Worm (Caenorhabditis elegans) whole organism, late embryonic: Measurements from ENCODE around the gene C14A11.6.

Source experiments
- C08G9.2 ChIP-seq: sonication (generic microtip); optimal IDR thresholded peaks from 2 replicates; lab custom pipeline; 2016; ENCODE audit warnings: mild to moderate bottlenecking, missing genetic modification characterization, moderate library complexity, missing compliant biosample characterization
- F13H6.1 ChIP-seq: sonication (generic microtip); optimal IDR thresholded peaks from 2 replicates; lab custom pipeline; 2016; ENCODE audit warnings: missing genetic modification characterization, missing compliant biosample characterization
- K02D7.2 ChIP-seq: sonication (generic microtip); optimal IDR thresholded peaks from 2 replicates; lab custom pipeline; 2017; ENCODE audit warnings: mild to moderate bottlenecking, missing genetic modification characterization, missing compliant biosample characterization
- K09A11.1 ChIP-seq: sonication (generic microtip); optimal IDR thresholded peaks from 2 replicates; lab custom pipeline; 2017; ENCODE audit warnings: antibody characterized with exemption, mild to moderate bottlenecking, missing genetic modification characterization, missing compliant biosample characterization; ENCODE audit not compliant: insufficient read depth
- T23F11.4 ChIP-seq: fragments of 200-800 bp; sonication (Bioruptor generic); optimal IDR thresholded peaks from 2 replicates; lab custom pipeline; 2018; ENCODE audit warnings: mild to moderate bottlenecking, missing genetic modification characterization, missing compliant biosample characterization
- Y22D7AL.16 ChIP-seq: sonication (generic microtip); optimal IDR thresholded peaks from 2 replicates; lab custom pipeline; 2016; ENCODE audit warnings: missing genetic modification characterization, missing compliant biosample characterization
- ceh-14 ChIP-seq: sonication (generic microtip); optimal IDR thresholded peaks from 2 replicates; lab custom pipeline; 2016; ENCODE audit warnings: missing genotype, missing genetic modification characterization, missing compliant biosample characterization
- ceh-19 ChIP-seq: fragments of 200-800 bp; sonication (Bioruptor generic); optimal IDR thresholded peaks from 2 replicates; lab custom pipeline; 2018; ENCODE audit warnings: mild to moderate bottlenecking, missing genetic modification characterization, missing compliant biosample characterization
- ceh-2 ChIP-seq: sonication (generic microtip); optimal IDR thresholded peaks from 2 replicates; lab custom pipeline; 2016; ENCODE audit warnings: missing genotype, missing genetic modification characterization, missing compliant biosample characterization
- ceh-24 ChIP-seq: sonication (generic microtip); optimal IDR thresholded peaks from 2 replicates; lab custom pipeline; 2016; ENCODE audit warnings: mild to moderate bottlenecking, missing genetic modification characterization, missing compliant biosample characterization
- ceh-30 ChIP-seq: fragments of 150-350 bp; optimal IDR thresholded peaks from 2 replicates; lab custom pipeline; 2014; ENCODE audit warnings: missing biosample characterization, missing genetic modification characterization
- ceh-31 ChIP-seq: sonication (generic microtip); optimal IDR thresholded peaks from 2 replicates; lab custom pipeline; 2016; ENCODE audit warnings: missing genetic modification characterization, missing compliant biosample characterization
- ceh-45 ChIP-seq: fragments of 200-800 bp; sonication (Bioruptor generic); IDR thresholded peaks from 2 replicates; pipeline ENCODE4 v1.3.6; 2022; ENCODE audit warnings: missing genetic modification reagents, missing genetic modification characterization, missing compliant biosample characterization
- ceh-48 ChIP-seq: sonication (generic microtip); optimal IDR thresholded peaks from 2 replicates; lab custom pipeline; 2016; ENCODE audit warnings: missing genetic modification characterization, inconsistent platforms, missing compliant biosample characterization
- dmd-4 ChIP-seq: sonication (generic microtip); optimal IDR thresholded peaks from 2 replicates; lab custom pipeline; 2016; ENCODE audit warnings: borderline replicate concordance, missing genetic modification characterization, missing compliant biosample characterization
- elt-2 ChIP-seq: sonication (generic microtip); optimal IDR thresholded peaks from 2 replicates; lab custom pipeline; 2016; ENCODE audit warnings: missing genetic modification reagents, missing genetic modification characterization, missing compliant biosample characterization
- elt-4 ChIP-seq: sonication (generic microtip); optimal IDR thresholded peaks from 2 replicates; lab custom pipeline; 2016; ENCODE audit warnings: missing genetic modification characterization, missing compliant biosample characterization
- ets-4 ChIP-seq: sonication (generic microtip); optimal IDR thresholded peaks from 2 replicates; lab custom pipeline; 2016; ENCODE audit warnings: missing genetic modification characterization, missing compliant biosample characterization
- fax-1 ChIP-seq: sonication (generic microtip); optimal IDR thresholded peaks from 2 replicates; lab custom pipeline; 2016; ENCODE audit warnings: missing genotype, missing genetic modification characterization, missing compliant biosample characterization
- fkh-6 ChIP-seq: sonication (generic microtip); optimal IDR thresholded peaks from 2 replicates; lab custom pipeline; 2016; ENCODE audit warnings: missing genetic modification characterization, missing compliant biosample characterization
- hlh-13 ChIP-seq: fragments of 200-800 bp; sonication (Bioruptor generic); optimal IDR thresholded peaks from 2 replicates; lab custom pipeline; 2018; ENCODE audit warnings: mild to moderate bottlenecking, missing genetic modification characterization, missing compliant biosample characterization
- hlh-15 ChIP-seq: sonication (generic microtip); optimal IDR thresholded peaks from 2 replicates; lab custom pipeline; 2016; ENCODE audit warnings: missing genetic modification characterization, missing compliant biosample characterization
- hlh-30 ChIP-seq: sonication (generic microtip); optimal IDR thresholded peaks from 2 replicates; lab custom pipeline; 2017; ENCODE audit warnings: antibody characterized with exemption, missing genetic modification characterization, missing compliant biosample characterization; ENCODE audit not compliant: insufficient read depth
- lin-11 ChIP-seq: fragments of 200-800 bp; sonication (Bioruptor generic); optimal IDR thresholded peaks from 2 replicates; lab custom pipeline; 2018; ENCODE audit warnings: mild to moderate bottlenecking, missing genetic modification characterization, missing compliant biosample characterization
- madf-2 ChIP-seq: sonication (generic microtip); optimal IDR thresholded peaks from 2 replicates; lab custom pipeline; 2017; ENCODE audit warnings: missing genetic modification characterization, missing compliant biosample characterization
- nfya-1 ChIP-seq: sonication (generic microtip); optimal IDR thresholded peaks from 2 replicates; lab custom pipeline; 2017; ENCODE audit warnings: missing genetic modification characterization, mild to moderate bottlenecking, missing compliant biosample characterization, antibody characterized with exemption, moderate library complexity
- nhr-11 ChIP-seq: fragments of 150-350 bp; optimal IDR thresholded peaks from 2 replicates; lab custom pipeline; 2014; ENCODE audit warnings: missing biosample characterization, missing genetic modification characterization
- nhr-232 ChIP-seq: sonication (generic microtip); optimal IDR thresholded peaks from 2 replicates; lab custom pipeline; 2016; ENCODE audit warnings: missing genetic modification characterization, missing compliant biosample characterization
- npax-4 ChIP-seq: sonication (generic microtip); optimal IDR thresholded peaks from 2 replicates; lab custom pipeline; 2016; ENCODE audit warnings: missing genetic modification characterization, missing compliant biosample characterization
- odd-2 ChIP-seq: sonication (generic microtip); optimal IDR thresholded peaks from 2 replicates; lab custom pipeline; 2017; ENCODE audit warnings: antibody characterized with exemption, mild to moderate bottlenecking, missing genetic modification characterization, missing compliant biosample characterization
- pag-3 ChIP-seq: sonication (generic microtip); optimal IDR thresholded peaks from 2 replicates; lab custom pipeline; 2016; ENCODE audit warnings: missing compliant biosample characterization, missing genetic modification characterization, borderline replicate concordance
- pat-9 ChIP-seq: fragments of 200-800 bp; sonication (Bioruptor generic); optimal IDR thresholded peaks from 2 replicates; lab custom pipeline; 2018; ENCODE audit warnings: mild to moderate bottlenecking, missing genetic modification characterization, moderate library complexity, missing compliant biosample characterization
- pax-1 ChIP-seq: fragments of 150-350 bp; optimal IDR thresholded peaks from 2 replicates; lab custom pipeline; 2014; ENCODE audit warnings: missing biosample characterization, missing genetic modification characterization
- pqm-1 ChIP-seq: sonication (generic microtip); optimal IDR thresholded peaks from 2 replicates; lab custom pipeline; 2016; ENCODE audit warnings: missing genetic modification characterization, missing compliant biosample characterization
- pros-1 ChIP-seq: fragments of 150-350 bp; optimal IDR thresholded peaks from 2 replicates; lab custom pipeline; 2014; ENCODE audit warnings: missing biosample characterization, missing genetic modification reagents, missing genetic modification characterization
- ref-2 ChIP-seq: sonication (generic microtip); optimal IDR thresholded peaks from 2 replicates; lab custom pipeline; 2016; ENCODE audit warnings: missing genetic modification characterization, missing compliant biosample characterization
- rnt-1 ChIP-seq: sonication (generic microtip); optimal IDR thresholded peaks from 2 replicates; lab custom pipeline; 2016; ENCODE audit warnings: missing genetic modification characterization, missing compliant biosample characterization
- sox-4 ChIP-seq: sonication (generic microtip); optimal IDR thresholded peaks from 2 replicates; lab custom pipeline; 2017; ENCODE audit warnings: mild to moderate bottlenecking, missing genetic modification characterization, inconsistent platforms, missing compliant biosample characterization
- syd-9 ChIP-seq: sonication (generic microtip); optimal IDR thresholded peaks from 2 replicates; lab custom pipeline; 2016; ENCODE audit warnings: mild to moderate bottlenecking, missing genetic modification characterization, moderate library complexity, missing compliant biosample characterization
- tbx-2 ChIP-seq: sonication (generic microtip); optimal IDR thresholded peaks from 2 replicates; lab custom pipeline; 2016; ENCODE audit warnings: missing genetic modification characterization, missing compliant biosample characterization
- ttx-3 ChIP-seq: sonication (generic microtip); optimal IDR thresholded peaks from 2 replicates; lab custom pipeline; 2016; ENCODE audit warnings: missing genetic modification reagents, missing genetic modification characterization, missing compliant biosample characterization
- unc-3 ChIP-seq, 2 experiments: fragments of 200-800 bp in 1 of 2; sonication (Bioruptor generic) in 1 of 2; sonication (generic microtip) in 1 of 2; conservative IDR thresholded peaks in 1 of 2; optimal IDR thresholded peaks in 1 of 2; 2 replicates each; pipeline versions ENCODE4 v1.3.6 to Lab custom; 2016 to 2022; ENCODE audit warnings: missing compliant biosample characterization in 2 of 2, missing genetic modification characterization in 2 of 2, missing genetic modification reagents in 1 of 2
- unc-42 ChIP-seq: sonication (generic microtip); optimal IDR thresholded peaks from 2 replicates; lab custom pipeline; 2016; ENCODE audit warnings: missing genotype, missing genetic modification characterization, missing compliant biosample characterization
- zip-5 ChIP-seq: sonication (generic microtip); optimal IDR thresholded peaks from 2 replicates; lab custom pipeline; 2016; ENCODE audit warnings: missing genetic modification characterization, missing compliant biosample characterization
- ztf-16 ChIP-seq: sonication (generic microtip); optimal IDR thresholded peaks from 2 replicates; lab custom pipeline; 2017; ENCODE audit warnings: missing genetic modification characterization, missing compliant biosample characterization

The C14A11.6 gene

ce11 chrX:2809611-2810010 lies 4.3 kb downstream of the C14A11.6 start, which contains the start of gene C14A11.9 (continued):
- TF ChIP-seq pat-9 (tag; lab: Kevin White, UChicago) (peak; percentile 63), ceh-19 (GFP tag; lab: Kevin White, UChicago) (peak; percentile 59), syd-9 (peak; percentile 62), unc-3 (GFP tag; conservative IDR thresholded peaks at IDR 0.05; lab: Robert Waterston, UW) (no peak), unc-3 (tag; optimal IDR thresholded peaks at IDR 0.05; lab: Kevin White, UChicago) (peak; percentile 70), C08G9.2 (tag; lab: Kevin White, UChicago) (peak; percentile 71), fax-1 (peak; percentile 19), odd-2 (tag; lab: Kevin White, UChicago) (no peak), hlh-30 (tag; lab: Kevin White, UChicago) (peak; percentile 31), ttx-3 (peak; percentile 52), madf-2 (tag; lab: Kevin White, UChicago) (peak; percentile 55), nhr-232 (tag; lab: Kevin White, UChicago) (peak; percentile 58), ceh-30 (tag; lab: Kevin White, UChicago) (peak; percentile 30), pax-1 (tag; lab: Kevin White, UChicago) (no peak), sox-4 (tag; lab: Kevin White, UChicago) (peak; percentile 55), hlh-13 (GFP tag; lab: Kevin White, UChicago) (peak; percentile 39), elt-4 (no peak), ceh-24 (tag; lab: Kevin White, UChicago) (no peak), hlh-15 (peak; percentile 55), F13H6.1 (tag; lab: Kevin White, UChicago) (peak; percentile 58), K09A11.1 (no peak), ets-4 (tag; lab: Kevin White, UChicago) (no peak), pros-1 (tag; lab: Kevin White, UChicago) (no peak), ceh-45 (GFP tag; lab: Robert Waterston, UW) (0 out of 2 replicates have a peak, but pooled peaks have one; percentile 39), ceh-48 (peak; percentile 69), elt-2 (tag; lab: Kevin White, UChicago) (peak; percentile 78), Y22D7AL.16 (tag; lab: Kevin White, UChicago) (no peak), lin-11 (tag; lab: Kevin White, UChicago) (peak; percentile 58), unc-42 (peak; percentile 53), ztf-16 (tag; lab: Kevin White, UChicago) (peak; percentile 24), pqm-1 (tag; lab: Kevin White, UChicago) (peak; percentile 32), zip-5 (tag; lab: Kevin White, UChicago) (peak; percentile 18), nfya-1 (tag; lab: Kevin White, UChicago) (peak; percentile 78), fkh-6 (peak; percentile 65), K02D7.2 (tag; lab: Kevin White, UChicago) (peak; percentile 25), nhr-11 (tag; lab: Kevin White, UChicago) (no peak), pag-3 (tag; lab: Kevin White, UChicago) (no peak), ref-2 (tag; lab: Kevin White, UChicago) (no peak), npax-4 (tag; lab: Kevin White, UChicago) (peak; percentile 10), ceh-2 (peak; percentile 53), ceh-14 (tag; lab: Kevin White, UChicago) (peak; percentile 75), dmd-4 (no peak)
- TF ChIP-seq, all 69 proteins: peak for 46

ce11 chrX:2807390-2807789 lies 6.6 kb downstream of the C14A11.6 start, which contains the start of gene C14A11.5:
Gene C14A11.5 (minus strand): TSS chrX:2807528.
- TF ChIP-seq rnt-1 (tag; lab: Kevin White, UChicago), result no peak
- TF ChIP-seq unc-42, result peak; percentile 8
- peak; percentile 35 for TF ChIP-seq ceh-14 (tag; lab: Kevin White, UChicago)
- peak; percentile 57 for TF ChIP-seq ceh-31 (tag; lab: Kevin White, UChicago)
- no peak for TF ChIP-seq fax-1
- TF ChIP-seq hlh-30 (tag; lab: Kevin White, UChicago), result peak; percentile 24
- no peak for TF ChIP-seq ref-2 (tag; lab: Kevin White, UChicago)
- TF ChIP-seq tbx-2 (tag; lab: Kevin White, UChicago), result peak; percentile 3
- no peak for TF ChIP-seq T23F11.4 (GFP tag; lab: Kevin White, UChicago)
